Fruit fly (Drosophila melanogaster): ENCODE results near the gene CG13248.

dm6 chr3L:20387038-20387842 lies 23.1 kb downstream of the CG13248 start:
- TF ChIP-seq CG5204 (GFP tag; optimal IDR thresholded peaks at IDR 0.05): no peak
- TF ChIP-seq ovo (GFP tag; optimal IDR thresholded peaks at IDR 0.05): no peak
- no peak for TF ChIP-seq CG7045 (GFP tag; optimal IDR thresholded peaks at IDR 0.05)
- no peak for TF ChIP-seq CG12768 (GFP tag; optimal IDR thresholded peaks at IDR 0.05)
- no peak for TF ChIP-seq CG7101 (tag; optimal IDR thresholded peaks at IDR 0.05)
- peak; percentile 52 for TF ChIP-seq kay (GFP tag; ENCODE audit: borderline replicate concordance)
- TF ChIP-seq pad (GFP tag; optimal IDR thresholded peaks at IDR 0.05): no peak
